Worm (Caenorhabditis elegans) whole organism, mixed stage, embryonic: Measurements from ENCODE around the gene pfn-3.
A peak's percentile ranks its signal among the peaks of the same experiment; 100 is the strongest.

Experiments
- M03D4.4 ChIP-seq: sonication (generic microtip); optimal IDR thresholded peaks from 2 replicates; lab custom pipeline; 2017; ENCODE audit warnings: mild to moderate bottlenecking, missing genetic modification characterization, missing compliant biosample characterization
- blmp-1 ChIP-seq: fragments of 150-350 bp; optimal IDR thresholded peaks from 2 replicates; lab custom pipeline; 2014; ENCODE audit warnings: missing biosample characterization, missing genetic modification characterization
- elt-3 ChIP-seq: fragments of 150-350 bp; optimal IDR thresholded peaks from 2 replicates; lab custom pipeline; 2014; ENCODE audit warnings: missing biosample characterization, missing genetic modification characterization
- lin-13 ChIP-seq: fragments of 150-350 bp; optimal IDR thresholded peaks from 2 replicates; lab custom pipeline; 2014; ENCODE audit warnings: missing biosample characterization, missing genetic modification characterization
- pha-4 ChIP-seq: fragments of 150-350 bp; optimal IDR thresholded peaks from 2 replicates; lab custom pipeline; 2018; ENCODE audit warnings: missing biosample characterization, missing genetic modification reagents, missing genetic modification characterization
- snpc-4 ChIP-seq: fragments of 150-350 bp; optimal IDR thresholded peaks from 2 replicates; lab custom pipeline; 2014; ENCODE audit warnings: missing biosample characterization, missing genetic modification characterization
- sptf-1 ChIP-seq: sonication (generic microtip); optimal IDR thresholded peaks from 2 replicates; lab custom pipeline; 2017; ENCODE audit warnings: mild to moderate bottlenecking, missing genetic modification characterization, moderate library complexity, missing compliant biosample characterization

- TF ChIP-seq snpc-4 (tag; lab: Kevin White, UChicago), result no peak
- peak; percentile 7 for TF ChIP-seq lin-13 (tag; lab: Kevin White, UChicago)
- no peak for TF ChIP-seq blmp-1 (tag; lab: Kevin White, UChicago)
- no peak for TF ChIP-seq sptf-1 (tag; lab: Kevin White, UChicago)
- no peak for TF ChIP-seq elt-3 (tag; lab: Kevin White, UChicago)
- TF ChIP-seq pha-4 (tag; lab: Kevin White, UChicago), result peak; percentile 45
- TF ChIP-seq M03D4.4 (tag; lab: Kevin White, UChicago), result no peak
Observed at ce11 chrX:1035039-1035598, 45.3 kb downstream of the pfn-3 start, which contains the start of the genes stau-1 and sec-22.
